Fruit fly (Drosophila melanogaster) whole organism, prepupa: ENCODE results near the gene nes.

ENCODE experiments used
- CG10631 ChIP-seq: fragments of 200-800 bp; sonication (Bioruptor generic); optimal IDR thresholded peaks from 2 replicates; lab custom pipeline; 2016; ENCODE audit warnings: missing biosample characterization, missing genetic modification characterization
- CG10669 ChIP-seq: fragments of 200-800 bp; sonication (Bioruptor generic); optimal IDR thresholded peaks from 3 replicates; lab custom pipeline; 2018; ENCODE audit warnings: missing biosample characterization, mild to moderate bottlenecking, missing genetic modification characterization, moderate library complexity
- CG1621 ChIP-seq: fragments of 200-800 bp; sonication (Bioruptor generic); optimal IDR thresholded peaks from 3 replicates; lab custom pipeline; 2018; ENCODE audit warnings: missing biosample characterization, mild to moderate bottlenecking, missing genetic modification characterization
- CG3032 ChIP-seq: fragments of 200-800 bp; optimal IDR thresholded peaks from 2 replicates; lab custom pipeline; 2019; ENCODE audit warnings: missing biosample characterization, mild to moderate bottlenecking, missing genetic modification characterization, moderate library complexity
- CG31627 ChIP-seq: fragments of 200-800 bp; sonication (Bioruptor generic); optimal IDR thresholded peaks from 3 replicates; lab custom pipeline; 2016; ENCODE audit warnings: missing biosample characterization, missing genetic modification characterization
- CG32006 ChIP-seq: fragments of 200-800 bp; sonication (Bioruptor generic); optimal IDR thresholded peaks from 3 replicates; lab custom pipeline; 2017; ENCODE audit warnings: missing biosample characterization, mild to moderate bottlenecking, missing genetic modification characterization
- CG3919 ChIP-seq: fragments of 200-800 bp; sonication (Bioruptor generic); optimal IDR thresholded peaks from 3 replicates; lab custom pipeline; 2016; ENCODE audit warnings: missing biosample characterization, missing genetic modification characterization
- CG4318 ChIP-seq: fragments of 200-800 bp; sonication (Bioruptor generic); optimal IDR thresholded peaks from 3 replicates; lab custom pipeline; 2017; ENCODE audit warnings: missing biosample characterization, mild to moderate bottlenecking, missing genetic modification characterization
- CG6163 ChIP-seq: fragments of 200-800 bp; sonication (Bioruptor generic); IDR thresholded peaks from 3 replicates; pipeline ENCODE4 v1.3.6; 2022; ENCODE audit warnings: missing biosample characterization, missing genetic modification characterization
- CG6276 ChIP-seq: fragments of 200-800 bp; sonication (Bioruptor generic); optimal IDR thresholded peaks from 2 replicates; lab custom pipeline; 2017; ENCODE audit warnings: missing biosample characterization, mild to moderate bottlenecking, missing genetic modification characterization
- CG6792 ChIP-seq: fragments of 200-800 bp; sonication (Bioruptor generic); optimal IDR thresholded peaks from 3 replicates; lab custom pipeline; 2016; ENCODE audit warnings: missing biosample characterization, missing genetic modification characterization
- CG6808 ChIP-seq: fragments of 200-800 bp; sonication (Bioruptor generic); optimal IDR thresholded peaks from 3 replicates; lab custom pipeline; 2017; ENCODE audit warnings: missing biosample characterization, missing genetic modification characterization, mild to moderate bottlenecking, moderate library complexity, missing genetic modification reagents
- CG7368 ChIP-seq: fragments of 200-800 bp; sonication (Bioruptor generic); optimal IDR thresholded peaks from 3 replicates; lab custom pipeline; 2016; ENCODE audit warnings: missing biosample characterization, missing genetic modification characterization
- CG8119 ChIP-seq: fragments of 200-800 bp; sonication (Bioruptor generic); IDR thresholded peaks from 3 replicates; pipeline ENCODE4 v1.3.6; 2022; ENCODE audit warnings: missing biosample characterization, missing genetic modification characterization
- CG8319 ChIP-seq: fragments of 200-800 bp; sonication (Bioruptor generic); optimal IDR thresholded peaks from 3 replicates; lab custom pipeline; 2016; ENCODE audit warnings: missing biosample characterization, missing genetic modification characterization
- CG8632 ChIP-seq: fragments of 200-800 bp; sonication (Bioruptor generic); optimal IDR thresholded peaks from 3 replicates; lab custom pipeline; 2016; ENCODE audit warnings: missing biosample characterization, missing genetic modification characterization
- Eip75B ChIP-seq: fragments of 200-800 bp; sonication (Bioruptor generic); optimal IDR thresholded peaks from 3 replicates; lab custom pipeline; 2016; ENCODE audit warnings: missing biosample characterization, missing genetic modification characterization
- Eip78C ChIP-seq: fragments of 200-800 bp; sonication (Bioruptor generic); peaks from one replicate; lab custom pipeline; 2016; ENCODE audit warnings: missing biosample characterization, missing genetic modification characterization
- Eip93F ChIP-seq: fragments of 200-800 bp; sonication (Bioruptor generic); optimal IDR thresholded peaks from 2 replicates; lab custom pipeline; 2016; ENCODE audit warnings: missing biosample characterization, mild to moderate bottlenecking, missing genetic modification characterization
- Ets21C ChIP-seq: fragments of 200-800 bp; sonication (Bioruptor generic); optimal IDR thresholded peaks from 3 replicates; lab custom pipeline; 2016; ENCODE audit warnings: missing biosample characterization, missing genetic modification characterization
- Ets96B ChIP-seq: fragments of 200-800 bp; optimal IDR thresholded peaks from 2 replicates; lab custom pipeline; 2019; ENCODE audit warnings: missing biosample characterization, mild to moderate bottlenecking, missing genetic modification characterization, moderate library complexity
- Hr38 ChIP-seq: sonication (Bioruptor generic); optimal IDR thresholded peaks from 2 replicates; lab custom pipeline; 2016; ENCODE audit warnings: missing biosample characterization, missing genetic modification characterization
- Hr39 ChIP-seq: fragments of 200-800 bp; sonication (Bioruptor generic); optimal IDR thresholded peaks from 2 replicates; lab custom pipeline; 2016; ENCODE audit warnings: missing biosample characterization, missing genetic modification characterization
- Hr4 ChIP-seq: fragments of 200-800 bp; sonication (Bioruptor generic); optimal IDR thresholded peaks from 3 replicates; lab custom pipeline; 2016; ENCODE audit warnings: missing biosample characterization, missing genetic modification characterization
- Lpt ChIP-seq: fragments of 200-800 bp; sonication (Bioruptor generic); optimal IDR thresholded peaks from 3 replicates; lab custom pipeline; 2016; ENCODE audit warnings: missing biosample characterization, missing genetic modification characterization
- OdsH ChIP-seq: fragments of 200-800 bp; sonication (Bioruptor generic); optimal IDR thresholded peaks from 3 replicates; lab custom pipeline; 2016; ENCODE audit warnings: missing biosample characterization, missing genetic modification characterization
- Sox102F ChIP-seq: fragments of 200-800 bp; sonication (Bioruptor generic); optimal IDR thresholded peaks from 2 replicates; lab custom pipeline; 2016; ENCODE audit warnings: missing biosample characterization, mild to moderate bottlenecking, missing genetic modification characterization
- achi ChIP-seq: fragments of 200-800 bp; sonication (Bioruptor generic); optimal IDR thresholded peaks from 3 replicates; lab custom pipeline; 2016; ENCODE audit warnings: missing biosample characterization, missing genetic modification characterization
- acj6 ChIP-seq: fragments of 200-800 bp; sonication (Bioruptor generic); optimal IDR thresholded peaks from 3 replicates; lab custom pipeline; 2016; ENCODE audit warnings: missing biosample characterization, missing genetic modification characterization
- cyc ChIP-seq: fragments of 200-800 bp; sonication (Bioruptor generic); optimal IDR thresholded peaks from 3 replicates; lab custom pipeline; 2016; ENCODE audit warnings: missing biosample characterization, missing genetic modification characterization
- dac ChIP-seq: fragments of 200-800 bp; sonication (Bioruptor generic); optimal IDR thresholded peaks from 2 replicates; lab custom pipeline; 2017; ENCODE audit warnings: missing biosample characterization, mild to moderate bottlenecking, missing genetic modification characterization
- dsx ChIP-seq: fragments of 200-800 bp; optimal IDR thresholded peaks from 3 replicates; lab custom pipeline; 2019; ENCODE audit warnings: missing biosample characterization, mild to moderate bottlenecking, missing genetic modification characterization, moderate library complexity; ENCODE audit not compliant: poor library complexity, severe bottlenecking
- eg ChIP-seq: fragments of 200-800 bp; sonication (Bioruptor generic); IDR thresholded peaks from 3 replicates; pipeline ENCODE4 v1.3.6; 2022; ENCODE audit warnings: missing biosample characterization, missing genetic modification characterization
- fd59A ChIP-seq: fragments of 200-800 bp; sonication (Bioruptor generic); optimal IDR thresholded peaks from 2 replicates; lab custom pipeline; 2017; ENCODE audit warnings: missing biosample characterization, mild to moderate bottlenecking, missing genetic modification characterization, missing genetic modification reagents
- fd85E ChIP-seq: fragments of 200-800 bp; sonication (Bioruptor generic); optimal IDR thresholded peaks from 3 replicates; lab custom pipeline; 2016; ENCODE audit warnings: missing biosample characterization, missing genetic modification characterization
- fkh ChIP-seq: fragments of 200-800 bp; sonication (Bioruptor generic); optimal IDR thresholded peaks from 3 replicates; lab custom pipeline; 2017; ENCODE audit warnings: missing biosample characterization, mild to moderate bottlenecking, missing genetic modification characterization, moderate library complexity
- lz ChIP-seq: fragments of 200-800 bp; sonication (Bioruptor generic); optimal IDR thresholded peaks from 3 replicates; lab custom pipeline; 2016; ENCODE audit warnings: missing biosample characterization, missing genetic modification characterization
- pdm3 ChIP-seq: fragments of 200-800 bp; sonication (Bioruptor generic); optimal IDR thresholded peaks from 3 replicates; lab custom pipeline; 2016; ENCODE audit warnings: missing biosample characterization, missing genetic modification characterization
- spab ChIP-seq: fragments of 200-800 bp; sonication (Bioruptor generic); optimal IDR thresholded peaks from 2 replicates; lab custom pipeline; 2017; ENCODE audit warnings: missing biosample characterization, mild to moderate bottlenecking, missing genetic modification characterization, missing genetic modification reagents
- ss ChIP-seq, 2 experiments: fragments of 200-800 bp; sonication (Bioruptor generic); optimal IDR thresholded peaks; 2 replicates in 1 of 2; 3 replicates in 1 of 2; lab custom pipeline; 2017 to 2018; ENCODE audit warnings: mild to moderate bottlenecking in 2 of 2, missing biosample characterization in 2 of 2, missing genetic modification characterization in 2 of 2, moderate library complexity in 1 of 2
- svp ChIP-seq: fragments of 200-800 bp; sonication (Bioruptor generic); peaks from one replicate; lab custom pipeline; 2016; ENCODE audit warnings: missing biosample characterization, missing genetic modification characterization

The nes gene

DNA sequence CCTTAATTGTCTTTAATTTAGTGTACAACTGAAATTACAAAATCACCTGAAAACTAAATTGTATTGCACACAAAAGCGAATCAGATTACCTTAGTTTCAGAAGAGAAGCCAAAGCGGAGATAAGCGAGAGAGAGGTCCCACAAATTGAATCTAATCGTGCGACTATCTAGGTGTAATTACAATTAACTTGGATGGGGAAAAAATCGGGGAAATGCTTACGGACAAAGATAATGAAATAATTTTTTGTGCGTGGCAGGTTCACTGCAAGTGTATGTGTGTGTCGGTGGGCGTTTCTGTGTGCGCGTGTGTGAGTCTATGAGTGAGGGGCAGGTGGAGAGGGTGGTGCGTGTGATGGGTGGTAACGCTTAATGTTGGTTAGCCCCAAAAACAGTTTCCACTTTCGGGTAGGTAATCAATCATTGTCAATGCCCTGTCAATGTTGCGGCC is 32.1 kb downstream of the nes start:
- no peak for TF ChIP-seq lz (GFP tag; lab: Kevin White, UChicago)
- TF ChIP-seq Eip75B (GFP tag; lab: Kevin White, UChicago) = no peak
- TF ChIP-seq fd59A (GFP tag; lab: Kevin White, UChicago) = no peak
- TF ChIP-seq Hr39 (GFP tag; lab: Kevin White, UChicago) = no peak
- TF ChIP-seq CG1621 = no peak

dm6 chr3L:19225687-19226086 is 34.8 kb downstream of the nes start:
- TF ChIP-seq OdsH (GFP tag; lab: Kevin White, UChicago) (no peak), Ets21C (no peak), CG8119 (GFP tag; lab: Robert Waterston, UW) (no peak), svp (GFP tag; lab: Kevin White, UChicago) (no peak), CG1621 (no peak), Hr4 (no peak), CG8632 (GFP tag; lab: Kevin White, UChicago) (no peak), CG10669 (GFP tag; lab: Kevin White, UChicago) (no peak), achi (GFP tag; lab: Kevin White, UChicago) (no peak), CG10631 (GFP tag; lab: Kevin White, UChicago) (no peak), CG6276 (GFP tag; lab: Kevin White, UChicago) (no peak), fd85E (GFP tag; lab: Kevin White, UChicago) (no peak), CG4318 (GFP tag; lab: Kevin White, UChicago) (no peak), ss (GFP tag; optimal IDR thresholded peaks at IDR 0.05; lab: Kevin White, UChicago) (no peak), Sox102F (GFP tag; lab: Kevin White, UChicago) (no peak), Eip93F (GFP tag; lab: Kevin White, UChicago) (no peak), CG6792 (GFP tag; lab: Kevin White, UChicago) (no peak), CG31627 (no peak)
- TF ChIP-seq, all 60 proteins: peak for 0

DNA sequence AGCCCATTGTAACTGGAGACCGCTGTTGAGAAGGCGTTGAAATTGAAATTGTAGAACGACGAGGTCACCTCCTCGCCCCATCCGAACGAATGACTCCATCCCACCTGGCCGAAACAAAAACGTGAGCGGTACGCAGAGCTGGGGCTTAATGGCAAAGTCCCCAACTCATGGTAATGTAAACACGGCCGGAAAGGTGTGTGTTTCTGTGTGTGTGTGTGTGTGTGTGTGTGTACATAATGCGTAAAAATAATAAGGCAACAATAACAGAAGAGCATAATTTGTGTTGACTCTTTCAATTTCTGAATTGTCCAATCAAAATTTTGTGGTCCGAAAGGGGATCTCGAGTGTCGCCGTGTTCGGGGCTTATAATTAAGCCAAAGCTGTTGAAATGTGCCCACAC is 39.0 kb downstream of the nes start:
- no peak for TF ChIP-seq pdm3 (GFP tag; lab: Kevin White, UChicago)
- peak; percentile 16 for TF ChIP-seq CG8319 (GFP tag; lab: Kevin White, UChicago)
- TF ChIP-seq fkh (GFP tag; lab: Kevin White, UChicago) = peak; percentile 38
- no peak for TF ChIP-seq achi (GFP tag; lab: Kevin White, UChicago)

dm6 chr3L:19216377-19216776 is 44.1 kb downstream of the nes start:
- TF ChIP-seq CG3032 (tag; lab: Kevin White, UChicago) (peak; percentile 24), svp (GFP tag; lab: Kevin White, UChicago) (peak; percentile 5), Eip93F (GFP tag; lab: Kevin White, UChicago) (no peak), Ets96B (tag; lab: Kevin White, UChicago) (peak; percentile 8), CG10669 (GFP tag; lab: Kevin White, UChicago) (no peak), CG6163 (no peak), eg (GFP tag; lab: Robert Waterston, UW) (0 out of 3 replicates have a peak, but pooled peaks have one; percentile 20), Ets21C (no peak), Hr38 (GFP tag; lab: Kevin White, UChicago) (no peak), fd59A (GFP tag; lab: Kevin White, UChicago) (no peak), CG10631 (GFP tag; lab: Kevin White, UChicago) (no peak), spab (no peak), CG3919 (GFP tag; lab: Kevin White, UChicago) (peak; percentile 14), dsx (no peak), ss (GFP tag; optimal IDR thresholded peaks at IDR 0.05; lab: Kevin White, UChicago) (no peak), Hr4 (peak; percentile 2), Eip78C (GFP tag; lab: Kevin White, UChicago) (peak; percentile 44), cyc (GFP tag; lab: Kevin White, UChicago) (no peak), CG7368 (GFP tag; lab: Kevin White, UChicago) (no peak), CG8119 (GFP tag; lab: Robert Waterston, UW) (no peak), CG6808 (GFP tag; lab: Kevin White, UChicago) (no peak), Lpt (GFP tag; lab: Kevin White, UChicago) (no peak), acj6 (GFP tag; lab: Kevin White, UChicago) (no peak), CG32006 (GFP tag; lab: Kevin White, UChicago) (peak; percentile 24), dac (GFP tag; lab: Kevin White, UChicago) (no peak), fkh (GFP tag; lab: Kevin White, UChicago) (no peak)
